Worm (Caenorhabditis elegans) whole organism, L4/young adult: Measurements from ENCODE around the gene F56H11.2.

Experiments
- dao-5 ChIP-seq: sonication (generic microtip); optimal IDR thresholded peaks from 2 replicates; lab custom pipeline; 2016; ENCODE audit warnings: missing genotype, missing genetic modification characterization, moderate library complexity, missing compliant biosample characterization
- him-1 ChIP-seq: sonication (generic microtip); optimal IDR thresholded peaks from 2 replicates; lab custom pipeline; 2016; ENCODE audit warnings: missing genotype, missing genetic modification reagents, missing genetic modification characterization, missing compliant biosample characterization

ce11 chrIV:9563079-9563478, 30.1 kb upstream of the F56H11.2 start, which contains the start of gene col-122:
- TF ChIP-seq him-1 (tag; lab: Kevin White, UChicago) (no peak), dao-5 (tag; lab: Kevin White, UChicago) (no peak)
